Fruit fly (Drosophila melanogaster) whole organism, embryonic: Measurements from ENCODE around the gene CG6739.
A peak's percentile ranks its signal among the peaks of the same experiment; 100 is the strongest.

Source experiments
- Atf3 ChIP-seq: fragments of 200-800 bp; sonication (Bioruptor generic); optimal IDR thresholded peaks from 3 replicates; lab custom pipeline; 2016; ENCODE audit warnings: missing biosample characterization, missing genetic modification characterization
- Blimp-1 ChIP-seq: fragments of 200-800 bp; sonication (Bioruptor generic); optimal IDR thresholded peaks from 3 replicates; lab custom pipeline; 2018; ENCODE audit warnings: missing biosample characterization, missing genetic modification characterization, mild to moderate bottlenecking, moderate library complexity, missing genetic modification reagents
- CG10147 ChIP-seq: fragments of 200-800 bp; sonication (Bioruptor generic); optimal IDR thresholded peaks from 2 replicates; lab custom pipeline; 2019; ENCODE audit warnings: missing biosample characterization, mild to moderate bottlenecking, missing genetic modification characterization, moderate library complexity
- CG1024 ChIP-seq: fragments of 200-800 bp; sonication (Bioruptor generic); IDR thresholded peaks from 2 replicates; pipeline ENCODE4 v1.3.6; 2022; ENCODE audit warnings: missing biosample characterization, missing genetic modification characterization
- CG11093 ChIP-seq: fragments of 200-800 bp; sonication (Bioruptor generic); IDR thresholded peaks from 3 replicates; pipeline ENCODE4 v1.3.6; 2022; ENCODE audit warnings: missing biosample characterization, missing genetic modification characterization
- CG17612 ChIP-seq: fragments of 200-800 bp; sonication (Bioruptor generic); IDR thresholded peaks from 2 replicates; pipeline ENCODE4 v1.3.6; 2022; ENCODE audit warnings: missing biosample characterization, missing genetic modification characterization
- CG18599 ChIP-seq: fragments of 200-800 bp; sonication (Bioruptor generic); optimal IDR thresholded peaks from 3 replicates; lab custom pipeline; 2017; ENCODE audit warnings: missing biosample characterization, missing genetic modification characterization, mild to moderate bottlenecking, moderate library complexity, missing genetic modification reagents
- CG30020 ChIP-seq: fragments of 200-800 bp; optimal IDR thresholded peaks from 2 replicates; lab custom pipeline; 2019; ENCODE audit warnings: missing biosample characterization, mild to moderate bottlenecking, missing genetic modification characterization, moderate library complexity
- CG6654 ChIP-seq: fragments of 200-800 bp; sonication (Bioruptor generic); optimal IDR thresholded peaks from 2 replicates; lab custom pipeline; 2017; ENCODE audit warnings: missing biosample characterization, mild to moderate bottlenecking, missing genetic modification characterization
- CG6765 ChIP-seq: fragments of 200-800 bp; sonication (Bioruptor generic); optimal IDR thresholded peaks from 3 replicates; lab custom pipeline; 2017; ENCODE audit warnings: missing biosample characterization, mild to moderate bottlenecking, missing genetic modification characterization
- CG7271 ChIP-seq: fragments of 200-800 bp; sonication (Bioruptor generic); optimal IDR thresholded peaks from 2 replicates; lab custom pipeline; 2018; ENCODE audit warnings: missing biosample characterization, mild to moderate bottlenecking, missing genetic modification characterization, moderate library complexity
- CG8281 ChIP-seq: fragments of 200-800 bp; sonication (Bioruptor generic); optimal IDR thresholded peaks from 2 replicates; lab custom pipeline; 2018; ENCODE audit warnings: missing biosample characterization, mild to moderate bottlenecking, missing genetic modification characterization, moderate library complexity
- CG8944 ChIP-seq: fragments of 200-800 bp; sonication (Bioruptor generic); optimal IDR thresholded peaks from 3 replicates; lab custom pipeline; 2016; ENCODE audit warnings: missing biosample characterization, missing genetic modification characterization
- CG9797 ChIP-seq: fragments of 200-800 bp; sonication (Bioruptor generic); optimal IDR thresholded peaks from 3 replicates; lab custom pipeline; 2018; ENCODE audit warnings: missing biosample characterization, mild to moderate bottlenecking, missing genetic modification characterization
- CoRest ChIP-seq: fragments of 200-800 bp; sonication (Bioruptor generic); optimal IDR thresholded peaks from 3 replicates; lab custom pipeline; 2018; ENCODE audit warnings: missing biosample characterization, mild to moderate bottlenecking, missing genetic modification characterization, moderate library complexity
- D19B ChIP-seq: fragments of 200-800 bp; sonication (Bioruptor generic); optimal IDR thresholded peaks from 2 replicates; lab custom pipeline; 2017; ENCODE audit warnings: missing biosample characterization, mild to moderate bottlenecking, missing genetic modification characterization
- Doc2 ChIP-seq: fragments of 200-800 bp; sonication (Bioruptor generic); IDR thresholded peaks from 2 replicates; pipeline ENCODE4 v1.3.6; 2022; ENCODE audit warnings: missing biosample characterization, missing genetic modification characterization
- ERR ChIP-seq: fragments of 200-800 bp; sonication (Bioruptor generic); optimal IDR thresholded peaks from 2 replicates; lab custom pipeline; 2016; ENCODE audit warnings: missing biosample characterization, missing genetic modification characterization
- GATAe ChIP-seq: fragments of 200-800 bp; sonication (Bioruptor generic); conservative IDR thresholded peaks from 2 replicates; pipeline ENCODE4 v1.3.6; 2022; ENCODE audit warnings: missing biosample characterization, missing genetic modification characterization
- H15 ChIP-seq: fragments of 200-800 bp; sonication (Bioruptor generic); IDR thresholded peaks from 3 replicates; pipeline ENCODE4 v1.3.6; 2022; ENCODE audit warnings: missing biosample characterization, missing genetic modification characterization
- HmgD ChIP-seq: fragments of 200-800 bp; sonication (Bioruptor generic); optimal IDR thresholded peaks from 3 replicates; lab custom pipeline; 2016; ENCODE audit warnings: missing biosample characterization, missing genetic modification characterization
- Hr3 ChIP-seq: fragments of 200-800 bp; sonication (Bioruptor generic); optimal IDR thresholded peaks from 3 replicates; lab custom pipeline; 2016; ENCODE audit warnings: missing biosample characterization, missing genetic modification characterization
- Hr78 ChIP-seq, 2 experiments: fragments of 200-800 bp in 1 of 2; fragments of >200 bp in 1 of 2; sonication (Bioruptor generic) in 1 of 2; optimal IDR thresholded peaks; 2 replicates each; lab custom pipeline; 2017 to 2019; ENCODE audit warnings: missing biosample characterization in 2 of 2, missing genetic modification characterization in 2 of 2, mild to moderate bottlenecking in 1 of 2, moderate library complexity in 1 of 2
- Lhr ChIP-seq: fragments of 200-800 bp; sonication (Bioruptor generic); optimal IDR thresholded peaks from 3 replicates; lab custom pipeline; 2017; ENCODE audit warnings: mild to moderate bottlenecking, missing biosample characterization, missing genetic modification reagents, missing genetic modification characterization
- MBD-R2 ChIP-seq: fragments of 200-800 bp; sonication (Bioruptor generic); IDR thresholded peaks from 2 replicates; pipeline ENCODE4 v1.3.6; 2022; ENCODE audit warnings: missing biosample characterization, missing genetic modification characterization
- Myb ChIP-seq: fragments of 200-800 bp; sonication (Bioruptor generic); optimal IDR thresholded peaks from 2 replicates; lab custom pipeline; 2016; ENCODE audit warnings: missing biosample characterization, missing genetic modification characterization
- Oaz ChIP-seq: fragments of 200-800 bp; sonication (Bioruptor generic); IDR thresholded peaks from 2 replicates; pipeline ENCODE4 v1.3.6; 2022; ENCODE audit warnings: missing biosample characterization, missing genetic modification characterization
- Six4 ChIP-seq: fragments of 200-800 bp; sonication (Bioruptor generic); optimal IDR thresholded peaks from 2 replicates; lab custom pipeline; 2016; ENCODE audit warnings: missing biosample characterization, missing genetic modification characterization
- cas ChIP-seq: fragments of 200-800 bp; sonication (Bioruptor generic); IDR thresholded peaks from 2 replicates; pipeline ENCODE4 v1.3.6; 2022; ENCODE audit warnings: missing biosample characterization, missing genetic modification characterization
- crc ChIP-seq: fragments of 200-800 bp; sonication (Bioruptor generic); optimal IDR thresholded peaks from 2 replicates; lab custom pipeline; 2016; ENCODE audit warnings: missing biosample characterization, missing genetic modification characterization
- croc ChIP-seq: fragments of 200-800 bp; sonication (Bioruptor generic); conservative IDR thresholded peaks from 3 replicates; pipeline ENCODE4 v1.3.6; 2022; ENCODE audit warnings: missing biosample characterization, missing genetic modification characterization
- fd64A ChIP-seq: fragments of 200-800 bp; sonication (Bioruptor generic); optimal IDR thresholded peaks from 3 replicates; lab custom pipeline; 2018; ENCODE audit warnings: missing biosample characterization, mild to moderate bottlenecking, missing genetic modification characterization
- grau ChIP-seq: fragments of 200-800 bp; optimal IDR thresholded peaks from 3 replicates; lab custom pipeline; 2019; ENCODE audit warnings: missing biosample characterization, mild to moderate bottlenecking, missing genetic modification characterization, moderate library complexity
- gsb ChIP-seq: fragments of 200-800 bp; sonication (Bioruptor generic); IDR thresholded peaks from 2 replicates; pipeline ENCODE4 v1.3.6; 2022; ENCODE audit warnings: missing biosample characterization, missing genetic modification characterization
- hkb ChIP-seq, 2 experiments: fragments of 200-800 bp in 1 of 2; fragments of >200 bp in 1 of 2; sonication (Bioruptor generic) in 1 of 2; IDR thresholded peaks in 1 of 2; optimal IDR thresholded peaks in 1 of 2; 2 replicates each; pipeline versions ENCODE4 v1.3.6 to Lab custom; 2017 to 2022; ENCODE audit warnings: missing biosample characterization in 1 of 2, missing genetic modification characterization in 1 of 2
- jing ChIP-seq: fragments of 200-800 bp; sonication (Bioruptor generic); optimal IDR thresholded peaks from 2 replicates; lab custom pipeline; 2018; ENCODE audit warnings: missing biosample characterization, mild to moderate bottlenecking, missing genetic modification characterization
- kni ChIP-seq: fragments of 200-800 bp; sonication (Bioruptor generic); optimal IDR thresholded peaks from 3 replicates; lab custom pipeline; 2017; ENCODE audit warnings: mild to moderate bottlenecking, missing biosample characterization, missing genetic modification reagents, missing genetic modification characterization
- p53 ChIP-seq: fragments of 200-800 bp; sonication (Bioruptor generic); optimal IDR thresholded peaks from 2 replicates; lab custom pipeline; 2016; ENCODE audit warnings: missing biosample characterization, missing genetic modification characterization
- pan ChIP-seq, 4 experiments: fragments of >200 bp in 3 of 4; fragments of 200-800 bp in 1 of 4; sonication (Bioruptor generic) in 1 of 4; optimal IDR thresholded peaks in 3 of 4; IDR thresholded peaks in 1 of 4; 2 replicates each; pipeline versions ENCODE4 v1.3.6 to Lab custom; 2017 to 2022; ENCODE audit warnings: missing biosample characterization in 2 of 4, missing genetic modification characterization in 2 of 4, mixed read lengths in 1 of 4
- pb ChIP-seq: fragments of 200-800 bp; sonication (Bioruptor generic); optimal IDR thresholded peaks from 3 replicates; lab custom pipeline; 2016; ENCODE audit warnings: missing biosample characterization, missing genetic modification characterization
- pum ChIP-seq: fragments of 200-800 bp; sonication (Bioruptor generic); optimal IDR thresholded peaks from 2 replicates; lab custom pipeline; 2016; ENCODE audit warnings: missing biosample characterization, missing genetic modification characterization
- rib ChIP-seq: fragments of 200-800 bp; sonication (Bioruptor generic); IDR thresholded peaks from 2 replicates; pipeline ENCODE4 v1.3.6; 2022; ENCODE audit warnings: missing biosample characterization, missing genetic modification characterization
- sens ChIP-seq: fragments of 200-800 bp; sonication (Bioruptor generic); peaks from one replicate; lab custom pipeline; 2016; ENCODE audit warnings: missing biosample characterization, missing genetic modification characterization
- sob ChIP-seq: fragments of 200-800 bp; sonication (Bioruptor generic); IDR thresholded peaks from 2 replicates; pipeline ENCODE4 v1.3.6; 2022; ENCODE audit warnings: missing biosample characterization, missing genetic modification characterization
- tup ChIP-seq: fragments of 200-800 bp; sonication (Bioruptor generic); optimal IDR thresholded peaks from 2 replicates; lab custom pipeline; 2016; ENCODE audit warnings: missing biosample characterization, mild to moderate bottlenecking, missing genetic modification characterization, moderate library complexity
- wdn ChIP-seq: fragments of 200-800 bp; sonication (Bioruptor generic); IDR thresholded peaks from 2 replicates; pipeline ENCODE4 v1.3.6; 2022; ENCODE audit warnings: missing biosample characterization, missing genetic modification characterization
- wor ChIP-seq: fragments of 200-800 bp; sonication (Bioruptor generic); IDR thresholded peaks from 2 replicates; pipeline ENCODE4 v1.3.6; 2022; ENCODE audit warnings: missing biosample characterization, missing genetic modification characterization

CG6739 gene

dm6 chr2L:7576462-7577360 lies 31.5 kb upstream of the CG6739 start (continued):
- TF ChIP-seq CoRest (tag; lab: Kevin White, UChicago) (peak; percentile 87), grau (tag; lab: Kevin White, UChicago) (peak; percentile 87), GATAe (GFP tag; lab: Robert Waterston, UW) (0 out of 2 replicates have a peak, but pooled peaks have one; percentile 10), CG8281 (peak; percentile 49), CG18599 (GFP tag; lab: Kevin White, UChicago) (peak; percentile 84), CG1024 (GFP tag; lab: Robert Waterston, UW) (peak; percentile 31; the same call in 1 of the 2 replicates), kni (GFP tag; lab: Kevin White, UChicago) (peak; percentile 95), HmgD (GFP tag; lab: Kevin White, UChicago) (no peak), croc (peak; percentile 82), tup (GFP tag; lab: Kevin White, UChicago) (peak; percentile 12), D19B (GFP tag; lab: Kevin White, UChicago) (peak; percentile 41), CG6654 (GFP tag; lab: Kevin White, UChicago) (peak; percentile 80), rib (peak; percentile 78), CG7271 (tag; lab: Kevin White, UChicago) (peak; percentile 30), CG6765 (GFP tag; lab: Kevin White, UChicago) (peak; percentile 52), MBD-R2 (GFP tag; lab: Robert Waterston, UW) (peak; percentile 30; the same call in 1 of the 2 replicates), CG10147 (GFP tag; lab: Kevin White, UChicago) (peak; percentile 81), hkb (optimal IDR thresholded peaks at IDR 0.05; lab: Kevin White, UChicago) (no peak), hkb (GFP tag; IDR thresholded peaks at IDR 0.05; lab: Robert Waterston, UW) (peak; percentile 80), Six4 (GFP tag; lab: Kevin White, UChicago) (peak; percentile 87), CG17612 (peak; percentile 66; the same call in 1 of the 2 replicates), Myb (GFP tag; lab: Kevin White, UChicago) (no peak), wor (GFP tag; lab: Robert Waterston, UW) (peak; percentile 79), CG9797 (GFP tag; lab: Kevin White, UChicago) (peak; percentile 38), p53 (GFP tag; lab: Kevin White, UChicago) (peak; percentile 36), gsb (no peak), pum (GFP tag; lab: Kevin White, UChicago) (peak; percentile 79), crc (GFP tag; lab: Kevin White, UChicago) (peak; percentile 22), ERR (no peak), Oaz (peak; percentile 46; the same call in 1 of the 2 replicates), Doc2 (no peak), Lhr (peak; percentile 60), Hr78 (GFP tag; optimal IDR thresholded peaks at IDR 0.05; lab: Kevin White, UChicago) (peak in 1 of 2 experiments; percentile 84), H15 (peak; percentile 58; the same call in 1 of the 3 replicates), Hr3 (GFP tag; lab: Kevin White, UChicago) (no peak), jing (peak; percentile 74), sens (GFP tag; lab: Kevin White, UChicago) (peak; percentile 99), cas (GFP tag; lab: Robert Waterston, UW) (peak; percentile 44; the same call in 1 of the 2 replicates), Blimp-1 (peak; percentile 89), CG11093 (GFP tag; lab: Robert Waterston, UW) (peak; percentile 74), pb (peak; percentile 49), CG30020 (peak; percentile 42), Atf3 (GFP tag; lab: Kevin White, UChicago) (peak; percentile 59), pan (optimal IDR thresholded peaks at IDR 0.05; lab: Kevin White, UChicago) (no peak), pan (GFP tag; optimal IDR thresholded peaks at IDR 0.05 in 1 of 2, IDR thresholded peaks at IDR 0.05 in 1 of 2) (peak in 1 of 2 experiments; percentile 84), CG8944 (GFP tag; lab: Kevin White, UChicago) (peak; percentile 40), wdn (GFP tag; lab: Robert Waterston, UW) (0 out of 2 replicates have a peak, but pooled peaks have one; percentile 18), sob (GFP tag; lab: Robert Waterston, UW) (peak; percentile 65), fd64A (GFP tag; lab: Kevin White, UChicago) (peak; percentile 94)
